Fruit fly (Drosophila melanogaster) whole organism, embryonic: ENCODE results near the gene CG6569.
A peak's percentile ranks its signal among the peaks of the same experiment; 100 is the strongest.

Source experiments
- CG11093 ChIP-seq: fragments of 200-800 bp; sonication (Bioruptor generic); IDR thresholded peaks from 3 replicates; pipeline ENCODE4 v1.3.6; 2022; ENCODE audit warnings: missing biosample characterization, missing genetic modification characterization
- CG11560 ChIP-seq: fragments of 200-800 bp; sonication (Bioruptor generic); IDR thresholded peaks from 3 replicates; pipeline ENCODE4 v1.3.6; 2022; ENCODE audit warnings: missing biosample characterization, missing genetic modification characterization
- CG13775 ChIP-seq: fragments of 200-800 bp; sonication (Bioruptor generic); optimal IDR thresholded peaks from 3 replicates; lab custom pipeline; 2017; ENCODE audit warnings: missing biosample characterization, mild to moderate bottlenecking, missing genetic modification characterization
- CG14050 ChIP-seq: fragments of 200-800 bp; sonication (Bioruptor generic); IDR thresholded peaks from 3 replicates; pipeline ENCODE4 v1.3.6; 2022; ENCODE audit warnings: missing biosample characterization, missing genetic modification characterization
- CG15073 ChIP-seq: fragments of 200-800 bp; sonication (Bioruptor generic); optimal IDR thresholded peaks from 2 replicates; lab custom pipeline; 2016; ENCODE audit warnings: missing biosample characterization, missing genetic modification characterization
- CG1647 ChIP-seq: fragments of 200-800 bp; sonication (Bioruptor generic); optimal IDR thresholded peaks from 3 replicates; lab custom pipeline; 2016; ENCODE audit warnings: missing biosample characterization, missing genetic modification characterization
- CG17186 ChIP-seq: fragments of 200-800 bp; sonication (Bioruptor generic); optimal IDR thresholded peaks from 3 replicates; lab custom pipeline; 2017; ENCODE audit warnings: missing biosample characterization, missing genetic modification reagents, missing genetic modification characterization
- CG18599 ChIP-seq: fragments of 200-800 bp; sonication (Bioruptor generic); optimal IDR thresholded peaks from 3 replicates; lab custom pipeline; 2017; ENCODE audit warnings: missing biosample characterization, missing genetic modification characterization, mild to moderate bottlenecking, moderate library complexity, missing genetic modification reagents
- CG2199 ChIP-seq: fragments of 200-800 bp; sonication (Bioruptor generic); IDR thresholded peaks from 3 replicates; pipeline ENCODE4 v1.3.6; 2022; ENCODE audit warnings: missing biosample characterization, missing genetic modification characterization
- CG2678 ChIP-seq: fragments of 200-800 bp; sonication (Bioruptor generic); optimal IDR thresholded peaks from 3 replicates; lab custom pipeline; 2019; ENCODE audit warnings: missing biosample characterization, mild to moderate bottlenecking, missing genetic modification characterization, moderate library complexity
- CG32772 ChIP-seq: fragments of 200-800 bp; sonication (Bioruptor generic); IDR thresholded peaks from 2 replicates; pipeline ENCODE4 v1.3.6; 2022; ENCODE audit warnings: missing biosample characterization, missing genetic modification characterization
- CG34376 ChIP-seq: fragments of 200-800 bp; sonication (Bioruptor generic); optimal IDR thresholded peaks from 2 replicates; lab custom pipeline; 2018; ENCODE audit warnings: missing biosample characterization, mild to moderate bottlenecking, missing genetic modification characterization
- CG43689 ChIP-seq: fragments of 200-800 bp; sonication (Bioruptor generic); IDR thresholded peaks from 2 replicates; pipeline ENCODE4 v1.3.6; 2022; ENCODE audit warnings: missing biosample characterization, missing genetic modification characterization
- CG6254 ChIP-seq: fragments of 200-800 bp; sonication (Bioruptor generic); optimal IDR thresholded peaks from 3 replicates; lab custom pipeline; 2017; ENCODE audit warnings: mild to moderate bottlenecking, missing biosample characterization, missing genetic modification reagents, missing genetic modification characterization
- CG6654 ChIP-seq: fragments of 200-800 bp; sonication (Bioruptor generic); optimal IDR thresholded peaks from 2 replicates; lab custom pipeline; 2017; ENCODE audit warnings: missing biosample characterization, mild to moderate bottlenecking, missing genetic modification characterization
- CG6791 ChIP-seq: fragments of 200-800 bp; sonication (Bioruptor generic); IDR thresholded peaks from 3 replicates; pipeline ENCODE4 v1.3.6; 2022; ENCODE audit warnings: missing biosample characterization, missing genetic modification characterization; ENCODE audit not compliant: partially characterized antibody
- CG7987 ChIP-seq: fragments of 200-800 bp; sonication (Bioruptor generic); optimal IDR thresholded peaks from 2 replicates; lab custom pipeline; 2018; ENCODE audit warnings: missing biosample characterization, mild to moderate bottlenecking, missing genetic modification characterization, moderate library complexity
- CG8478 ChIP-seq: fragments of >200 bp; optimal IDR thresholded peaks from 2 replicates; lab custom pipeline; 2018
- CG8944 ChIP-seq: fragments of 200-800 bp; sonication (Bioruptor generic); optimal IDR thresholded peaks from 3 replicates; lab custom pipeline; 2016; ENCODE audit warnings: missing biosample characterization, missing genetic modification characterization
- CoRest ChIP-seq: fragments of 200-800 bp; sonication (Bioruptor generic); optimal IDR thresholded peaks from 3 replicates; lab custom pipeline; 2018; ENCODE audit warnings: missing biosample characterization, mild to moderate bottlenecking, missing genetic modification characterization, moderate library complexity
- Dfd ChIP-seq, 2 experiments: fragments of >200 bp; optimal IDR thresholded peaks; 2 replicates each; lab custom pipeline; 2017; ENCODE audit warnings: missing biosample characterization in 2 of 2, missing genetic modification characterization in 2 of 2
- Dip2 ChIP-seq: fragments of 200-800 bp; sonication (Bioruptor generic); IDR thresholded peaks from 2 replicates; pipeline ENCODE4 v1.3.6; 2022; ENCODE audit warnings: missing biosample characterization, missing genetic modification characterization
- Elba2 ChIP-seq: fragments of 200-800 bp; sonication (Bioruptor generic); optimal IDR thresholded peaks from 3 replicates; lab custom pipeline; 2016; ENCODE audit warnings: missing biosample characterization, missing genetic modification characterization
- Lpt ChIP-seq: fragments of >200 bp; optimal IDR thresholded peaks from 2 replicates; lab custom pipeline; 2018; ENCODE audit warnings: missing biosample characterization, missing genetic modification characterization
- NFAT ChIP-seq: fragments of 200-800 bp; sonication (Bioruptor generic); IDR thresholded peaks from 2 replicates; pipeline ENCODE4 v1.3.6; 2022; ENCODE audit warnings: missing biosample characterization, missing genetic modification characterization
- NK7.1 ChIP-seq: fragments of 200-800 bp; sonication (Bioruptor generic); optimal IDR thresholded peaks from 3 replicates; lab custom pipeline; 2016; ENCODE audit warnings: missing biosample characterization, missing genetic modification characterization
- Pdp1 ChIP-seq, 2 experiments: fragments of 200-800 bp; sonication (Bioruptor generic); optimal IDR thresholded peaks; 3 replicates each; lab custom pipeline; 2016; ENCODE audit warnings: missing biosample characterization in 2 of 2, missing genetic modification characterization in 2 of 2, mild to moderate bottlenecking in 1 of 2, moderate library complexity in 1 of 2
- Spps ChIP-seq: fragments of 200-800 bp; sonication (Bioruptor generic); optimal IDR thresholded peaks from 2 replicates; lab custom pipeline; 2018; ENCODE audit warnings: missing biosample characterization, mild to moderate bottlenecking, missing genetic modification characterization
- Sry-β ChIP-seq: fragments of 200-800 bp; sonication (Bioruptor generic); optimal IDR thresholded peaks from 2 replicates; lab custom pipeline; 2018; ENCODE audit warnings: missing biosample characterization, mild to moderate bottlenecking, missing genetic modification characterization, moderate library complexity
- Trl ChIP-seq, 3 experiments: fragments of >200 bp in 2 of 3; fragments of 200-800 bp in 1 of 3; sonication (Bioruptor generic) in 1 of 3; optimal IDR thresholded peaks; 2 replicates in 1 of 3; 3 replicates in 2 of 3; lab custom pipeline; 2016 to 2017; ENCODE audit warnings: missing biosample characterization in 1 of 3, missing genetic modification characterization in 1 of 3
- al ChIP-seq: fragments of 200-800 bp; sonication (Bioruptor generic); IDR thresholded peaks from 2 replicates; pipeline ENCODE4 v1.3.6; 2022; ENCODE audit warnings: missing biosample characterization, missing genetic modification characterization
- aop ChIP-seq: fragments of 200-800 bp; sonication (Bioruptor generic); IDR thresholded peaks from 2 replicates; pipeline ENCODE4 v1.3.6; 2022; ENCODE audit warnings: missing biosample characterization, missing genetic modification characterization
- ara ChIP-seq: fragments of 200-800 bp; sonication (Bioruptor generic); IDR thresholded peaks from 2 replicates; pipeline ENCODE4 v1.3.6; 2022; ENCODE audit warnings: missing biosample characterization, missing genetic modification characterization
- corto ChIP-seq: fragments of 200-800 bp; sonication (Bioruptor generic); optimal IDR thresholded peaks from 2 replicates; lab custom pipeline; 2016; ENCODE audit warnings: missing biosample characterization, mild to moderate bottlenecking, missing genetic modification characterization, moderate library complexity
- crp ChIP-seq, 2 experiments: fragments of 200-800 bp; sonication (Bioruptor generic); optimal IDR thresholded peaks; 2 replicates in 1 of 2; 3 replicates in 1 of 2; lab custom pipeline; 2017; ENCODE audit warnings: missing biosample characterization in 2 of 2, missing genetic modification characterization in 2 of 2, mild to moderate bottlenecking in 1 of 2, moderate library complexity in 1 of 2
- dati ChIP-seq: fragments of 200-800 bp; sonication (Bioruptor generic); IDR thresholded peaks from 2 replicates; pipeline ENCODE4 v1.3.6; 2022; ENCODE audit warnings: missing biosample characterization, missing genetic modification characterization
- ems ChIP-seq: fragments of 200-800 bp; sonication (Bioruptor generic); optimal IDR thresholded peaks from 3 replicates; lab custom pipeline; 2016; ENCODE audit warnings: missing biosample characterization, missing genetic modification characterization
- en ChIP-seq: fragments of 200-800 bp; sonication (Bioruptor generic); optimal IDR thresholded peaks from 2 replicates; lab custom pipeline; 2016; ENCODE audit warnings: missing biosample characterization, missing genetic modification characterization
- ftz-f1 ChIP-seq: fragments of 200-800 bp; sonication (Bioruptor generic); optimal IDR thresholded peaks from 2 replicates; lab custom pipeline; 2016; ENCODE audit warnings: missing biosample characterization, missing genetic modification characterization
- gcm ChIP-seq: fragments of 200-800 bp; sonication (Bioruptor generic); optimal IDR thresholded peaks from 2 replicates; lab custom pipeline; 2019; ENCODE audit warnings: missing biosample characterization, mild to moderate bottlenecking, missing genetic modification characterization, moderate library complexity
- h ChIP-seq: fragments of >200 bp; optimal IDR thresholded peaks from 2 replicates; lab custom pipeline; 2017
- pfk ChIP-seq: fragments of 200-800 bp; sonication (Bioruptor generic); optimal IDR thresholded peaks from 2 replicates; lab custom pipeline; 2018; ENCODE audit warnings: missing biosample characterization, mild to moderate bottlenecking, missing genetic modification characterization, moderate library complexity
- psq ChIP-seq: fragments of 200-800 bp; sonication (Bioruptor generic); optimal IDR thresholded peaks from 2 replicates; lab custom pipeline; 2017; ENCODE audit warnings: missing biosample characterization, missing genetic modification characterization
- pum ChIP-seq: fragments of 200-800 bp; sonication (Bioruptor generic); optimal IDR thresholded peaks from 2 replicates; lab custom pipeline; 2016; ENCODE audit warnings: missing biosample characterization, missing genetic modification characterization
- sens ChIP-seq: fragments of 200-800 bp; sonication (Bioruptor generic); peaks from one replicate; lab custom pipeline; 2016; ENCODE audit warnings: missing biosample characterization, missing genetic modification characterization
- seq ChIP-seq: fragments of 200-800 bp; sonication (Bioruptor generic); IDR thresholded peaks from 2 replicates; pipeline ENCODE4 v1.3.6; 2022; ENCODE audit warnings: missing biosample characterization, missing genetic modification characterization
- sim ChIP-seq: fragments of 200-800 bp; sonication (Bioruptor generic); IDR thresholded peaks from 2 replicates; pipeline ENCODE4 v1.3.6; 2022; ENCODE audit warnings: missing biosample characterization, missing genetic modification characterization
- sisA ChIP-seq: fragments of 200-800 bp; sonication (Bioruptor generic); IDR thresholded peaks from 2 replicates; pipeline ENCODE4 v1.3.6; 2022; ENCODE audit warnings: missing biosample characterization, missing genetic modification characterization
- tio ChIP-seq: fragments of 200-800 bp; sonication (Bioruptor generic); optimal IDR thresholded peaks from 2 replicates; lab custom pipeline; 2017; ENCODE audit warnings: missing biosample characterization, missing genetic modification characterization, inconsistent platforms
- trh ChIP-seq: fragments of 200-800 bp; sonication (Bioruptor generic); optimal IDR thresholded peaks from 2 replicates; lab custom pipeline; 2016; ENCODE audit warnings: missing biosample characterization, missing genetic modification characterization
- tx ChIP-seq: fragments of 200-800 bp; sonication (Bioruptor generic); optimal IDR thresholded peaks from 2 replicates; lab custom pipeline; 2016; ENCODE audit warnings: missing biosample characterization, missing genetic modification characterization
- usp ChIP-seq: fragments of >200 bp; optimal IDR thresholded peaks from 2 replicates; lab custom pipeline; 2017; ENCODE audit warnings: missing biosample characterization, missing genetic modification characterization
- zfh2 ChIP-seq: fragments of 200-800 bp; sonication (Bioruptor generic); optimal IDR thresholded peaks from 2 replicates; lab custom pipeline; 2016; ENCODE audit warnings: missing biosample characterization, missing genetic modification characterization

CG6569 gene

dm6 chr3R:21838505-21838956, 29.2 kb downstream of the CG6569 start (continued):
- TF ChIP-seq aop (GFP tag; lab: Robert Waterston, UW) = no peak
- TF ChIP-seq Dip2 (GFP tag; lab: Robert Waterston, UW) = no peak
- TF ChIP-seq CG1647 = peak; percentile 7
- TF ChIP-seq CG13775 (GFP tag; lab: Kevin White, UChicago) = no peak
- no peak for TF ChIP-seq Trl (optimal IDR thresholded peaks at IDR 0.05; lab: Kevin White, UChicago)
- TF ChIP-seq Trl (GFP tag; optimal IDR thresholded peaks at IDR 0.05; lab: Kevin White, UChicago) = no peak
- no peak for TF ChIP-seq CG11560 (tag; lab: Robert Waterston, UW)
- TF ChIP-seq tio (GFP tag; lab: Kevin White, UChicago) = peak; percentile 15
- no peak for TF ChIP-seq psq (GFP tag; lab: Kevin White, UChicago)
- TF ChIP-seq corto (GFP tag; lab: Kevin White, UChicago) = no peak
- TF ChIP-seq ftz-f1 = no peak
- no peak for TF ChIP-seq CG8478 (lab: Kevin White, UChicago)
- TF ChIP-seq dati (GFP tag; lab: Robert Waterston, UW) = no peak
- no peak for TF ChIP-seq CG6254 (GFP tag; lab: Kevin White, UChicago)
- TF ChIP-seq CG7987 (GFP tag; lab: Kevin White, UChicago) = no peak
- TF ChIP-seq Spps = no peak
- TF ChIP-seq pfk (GFP tag; lab: Kevin White, UChicago) = no peak
- peak; percentile 32 for TF ChIP-seq CG2678 (tag; lab: Kevin White, UChicago)
- TF ChIP-seq sisA (GFP tag; lab: Robert Waterston, UW) = no peak; the same call in 1 of the 2 replicates
- no peak for TF ChIP-seq CG18599 (GFP tag; lab: Kevin White, UChicago)
- TF ChIP-seq zfh2 (GFP tag; lab: Kevin White, UChicago) = no peak
- no peak for TF ChIP-seq Dfd (GFP tag; optimal IDR thresholded peaks at IDR 0.05; lab: Kevin White, UChicago)
- no peak for TF ChIP-seq NK7.1 (GFP tag; lab: Kevin White, UChicago)
- no peak for TF ChIP-seq CG34376
- TF ChIP-seq Elba2 (GFP tag; lab: Kevin White, UChicago) = no peak
- TF ChIP-seq CG6791 (GFP tag; lab: Robert Waterston, UW) = no peak
- TF ChIP-seq CG2199 (GFP tag; lab: Robert Waterston, UW) = no peak
- peak; percentile 14 to 18 for TF ChIP-seq Pdp1 (GFP tag; optimal IDR thresholded peaks at IDR 0.05; lab: Kevin White, UChicago)
- TF ChIP-seq NFAT (GFP tag; lab: Robert Waterston, UW) = no peak
- no peak for TF ChIP-seq tx (GFP tag; lab: Kevin White, UChicago)
- TF ChIP-seq CG17186 (GFP tag; lab: Kevin White, UChicago) = no peak
- TF ChIP-seq pum (GFP tag; lab: Kevin White, UChicago) = peak; percentile 39
- no peak for TF ChIP-seq CG15073
- no peak for TF ChIP-seq CG8944 (GFP tag; lab: Kevin White, UChicago)
- no peak for TF ChIP-seq CG11093 (GFP tag; lab: Robert Waterston, UW)
- no peak for TF ChIP-seq Lpt (GFP tag; lab: Kevin White, UChicago)
- no peak for TF ChIP-seq ems (GFP tag; lab: Kevin White, UChicago)
- no peak for TF ChIP-seq usp (GFP tag; lab: Kevin White, UChicago)
- no peak for TF ChIP-seq en
- TF ChIP-seq ara (GFP tag; lab: Robert Waterston, UW) = no peak
- no peak for TF ChIP-seq h (lab: Kevin White, UChicago)
- TF ChIP-seq gcm (GFP tag; lab: Kevin White, UChicago) = peak; percentile 26
- no peak for TF ChIP-seq seq (GFP tag; lab: Robert Waterston, UW)
- TF ChIP-seq CoRest = peak; percentile 58
- no peak for TF ChIP-seq CG32772
- TF ChIP-seq CG14050 (GFP tag; lab: Robert Waterston, UW) = no peak
- TF ChIP-seq Sry-β (GFP tag; lab: Kevin White, UChicago) = no peak
- TF ChIP-seq CG43689 (GFP tag; lab: Robert Waterston, UW) = no peak
- TF ChIP-seq sens (GFP tag; lab: Kevin White, UChicago) = peak; percentile 90
- no peak for TF ChIP-seq al
- TF ChIP-seq sim (GFP tag; lab: Robert Waterston, UW) = no peak
- no peak for TF ChIP-seq crp (GFP tag; optimal IDR thresholded peaks at IDR 0.05; lab: Kevin White, UChicago)
- TF ChIP-seq CG6654 (GFP tag; lab: Kevin White, UChicago) = no peak
- no peak for TF ChIP-seq trh (GFP tag; lab: Kevin White, UChicago)
